Worm (Caenorhabditis elegans) whole organism, L4 larva: ENCODE results near the gene ccm-2.

ENCODE experiments used
- F37D6.2 ChIP-seq: sonication (generic microtip); optimal IDR thresholded peaks from 2 replicates; lab custom pipeline; 2016; ENCODE audit warnings: mild to moderate bottlenecking, missing genetic modification characterization, missing compliant biosample characterization
- F44E2.7 ChIP-seq: fragments of 200-800 bp; sonication (Bioruptor generic); IDR thresholded peaks from 2 replicates; pipeline ENCODE4 v2.1.2; 2022; ENCODE audit warnings: missing genetic modification characterization, missing compliant biosample characterization
- Y105C5A.15 ChIP-seq: fragments of 200-800 bp; sonication (Bioruptor generic); IDR thresholded peaks from 2 replicates; pipeline ENCODE4 v1.3.6; 2022; ENCODE audit warnings: missing genetic modification characterization, missing compliant biosample characterization
- Y75B8A.6 ChIP-seq: fragments of 200-800 bp; sonication (Bioruptor generic); IDR thresholded peaks from 2 replicates; pipeline ENCODE4 v1.3.6; 2022; ENCODE audit warnings: missing genetic modification reagents, missing genetic modification characterization, missing compliant biosample characterization
- ZK337.2 ChIP-seq: fragments of 200-800 bp; sonication (Bioruptor generic); IDR thresholded peaks from 2 replicates; pipeline ENCODE4 v1.3.6; 2022; ENCODE audit warnings: missing genetic modification reagents, missing genetic modification characterization, missing compliant biosample characterization
- ZK546.5 ChIP-seq, 2 experiments: sonication (generic microtip); optimal IDR thresholded peaks; 2 replicates each; lab custom pipeline; 2017; ENCODE audit warnings: missing biosample characterization in 2 of 2, missing genetic modification characterization in 2 of 2
- aha-1 ChIP-seq: fragments of 150-350 bp; peaks from one replicate; lab custom pipeline; 2014; ENCODE audit warnings: missing biosample characterization, missing genetic modification characterization
- ama-1 ChIP-seq: fragments of 150-350 bp; optimal IDR thresholded peaks from 2 replicates; lab custom pipeline; 2014; ENCODE audit warnings: inconsistent platforms, mixed read lengths
- arid-1 ChIP-seq: fragments of 200-800 bp; sonication (Bioruptor generic); conservative IDR thresholded peaks from 2 replicates; pipeline ENCODE4 v1.3.6; 2022; ENCODE audit warnings: missing genetic modification reagents, missing genetic modification characterization, missing compliant biosample characterization
- attf-4 ChIP-seq: sonication (generic microtip); optimal IDR thresholded peaks from 3 replicates; lab custom pipeline; 2017; ENCODE audit warnings: missing biosample characterization, missing genetic modification characterization
- ceh-20 ChIP-seq: fragments of 200-800 bp; sonication (Bioruptor generic); IDR thresholded peaks from 2 replicates; pipeline ENCODE4 v1.3.6; 2022; ENCODE audit warnings: missing genetic modification reagents, missing genetic modification characterization, missing compliant biosample characterization
- ceh-32 ChIP-seq: sonication (generic microtip); optimal IDR thresholded peaks from 2 replicates; lab custom pipeline; 2016; ENCODE audit warnings: mild to moderate bottlenecking, missing genetic modification characterization, missing compliant biosample characterization; ENCODE audit not compliant: poor library complexity
- ctbp-1 ChIP-seq: fragments of 200-800 bp; sonication (Bioruptor generic); IDR thresholded peaks from 2 replicates; pipeline ENCODE4 v1.3.6; 2022; ENCODE audit warnings: missing genetic modification reagents, missing genetic modification characterization, missing compliant biosample characterization
- daf-12 ChIP-seq: fragments of 150-350 bp; optimal IDR thresholded peaks from 2 replicates; lab custom pipeline; 2014; ENCODE audit warnings: missing biosample characterization, missing genetic modification reagents, missing genetic modification characterization
- daf-16 ChIP-seq, 3 experiments: sonication (generic microtip); optimal IDR thresholded peaks; 2 replicates each; lab custom pipeline; 2016 to 2017; ENCODE audit warnings: missing genetic modification characterization in 3 of 3, missing genetic modification reagents in 3 of 3, mild to moderate bottlenecking in 2 of 3, missing compliant biosample characterization in 2 of 3, missing biosample characterization in 1 of 3, moderate library complexity in 1 of 3
- daf-19 ChIP-seq: fragments of 200-800 bp; sonication (Bioruptor generic); conservative IDR thresholded peaks from 2 replicates; pipeline ENCODE4 v1.3.6; 2022; ENCODE audit warnings: missing genetic modification characterization, missing compliant biosample characterization
- daf-8 ChIP-seq: fragments of 200-800 bp; sonication (Bioruptor generic); IDR thresholded peaks from 2 replicates; pipeline ENCODE4 v1.3.6; 2022; ENCODE audit warnings: missing genetic modification characterization, missing compliant biosample characterization
- dmd-9 ChIP-seq: fragments of 200-800 bp; sonication (Bioruptor generic); IDR thresholded peaks from 2 replicates; pipeline ENCODE4 v1.3.6; 2022; ENCODE audit warnings: missing genetic modification reagents, missing genetic modification characterization, missing compliant biosample characterization
- dpl-1 ChIP-seq: fragments of 150-350 bp; optimal IDR thresholded peaks from 2 replicates; lab custom pipeline; 2014; ENCODE audit warnings: missing biosample characterization, missing genetic modification reagents, missing genetic modification characterization
- dve-1 ChIP-seq: sonication (generic microtip); optimal IDR thresholded peaks from 2 replicates; lab custom pipeline; 2017; ENCODE audit warnings: antibody characterized with exemption, mild to moderate bottlenecking, missing genetic modification characterization, missing compliant biosample characterization; ENCODE audit not compliant: insufficient read depth
- egl-43 ChIP-seq: fragments of 200-800 bp; sonication (Bioruptor generic); IDR thresholded peaks from 2 replicates; pipeline ENCODE4 v1.3.6; 2022; ENCODE audit warnings: missing genetic modification reagents, missing genetic modification characterization, missing compliant biosample characterization
- fkh-10 ChIP-seq: fragments of 150-350 bp; optimal IDR thresholded peaks from 2 replicates; lab custom pipeline; 2014; ENCODE audit warnings: missing biosample characterization, missing genetic modification reagents, missing genetic modification characterization
- fos-1 ChIP-seq: fragments of 150-350 bp; optimal IDR thresholded peaks from 2 replicates; lab custom pipeline; 2014; ENCODE audit warnings: missing biosample characterization, missing genetic modification characterization
- hlh-11 ChIP-seq: fragments of 200-800 bp; sonication (Bioruptor generic); optimal IDR thresholded peaks from 2 replicates; lab custom pipeline; 2018; ENCODE audit warnings: mild to moderate bottlenecking, missing genetic modification characterization, missing compliant biosample characterization
- hmg-1.1 ChIP-seq: fragments of 200-800 bp; sonication (Bioruptor generic); IDR thresholded peaks from 2 replicates; pipeline ENCODE4 v1.3.6; 2022; ENCODE audit warnings: missing genetic modification reagents, missing genetic modification characterization, missing compliant biosample characterization
- jun-1 ChIP-seq: fragments of 150-350 bp; optimal IDR thresholded peaks from 2 replicates; lab custom pipeline; 2014; ENCODE audit warnings: missing biosample characterization, missing genetic modification reagents, missing genetic modification characterization
- lim-7 ChIP-seq: fragments of 200-800 bp; sonication (Bioruptor generic); IDR thresholded peaks from 2 replicates; pipeline ENCODE4 v1.3.6; 2022; ENCODE audit warnings: missing genetic modification characterization, missing compliant biosample characterization
- lin-39 ChIP-seq: fragments of 150-350 bp; optimal IDR thresholded peaks from 2 replicates; lab custom pipeline; 2014; ENCODE audit warnings: missing biosample characterization, missing genetic modification reagents, missing genetic modification characterization
- mdt-29 ChIP-seq: fragments of 200-800 bp; sonication (Bioruptor generic); IDR thresholded peaks from 2 replicates; pipeline ENCODE4 v1.3.6; 2022; ENCODE audit warnings: missing genetic modification reagents, missing genetic modification characterization, missing compliant biosample characterization
- mes-2 ChIP-seq: sonication (generic microtip); optimal IDR thresholded peaks from 2 replicates; lab custom pipeline; 2016; ENCODE audit warnings: missing genotype, mild to moderate bottlenecking, missing genetic modification characterization, missing compliant biosample characterization; ENCODE audit not compliant: poor library complexity, severe bottlenecking
- mxl-2 ChIP-seq: fragments of 200-800 bp; sonication (Bioruptor generic); conservative IDR thresholded peaks from 2 replicates; pipeline ENCODE4 v1.3.6; 2022; ENCODE audit warnings: missing genetic modification reagents, missing genetic modification characterization, missing compliant biosample characterization
- nhr-102 ChIP-seq: sonication (generic microtip); optimal IDR thresholded peaks from 2 replicates; lab custom pipeline; 2016; ENCODE audit warnings: mild to moderate bottlenecking, missing genetic modification characterization, moderate library complexity, missing compliant biosample characterization
- nhr-25 ChIP-seq: sonication (generic microtip); optimal IDR thresholded peaks from 2 replicates; lab custom pipeline; 2017; ENCODE audit warnings: missing genetic modification characterization, mild to moderate bottlenecking, missing compliant biosample characterization, antibody characterized with exemption, moderate library complexity, borderline replicate concordance; ENCODE audit not compliant: insufficient read depth
- nhr-41 ChIP-seq: fragments of 200-800 bp; sonication (Bioruptor generic); IDR thresholded peaks from 2 replicates; pipeline ENCODE4 v1.3.6; 2022; ENCODE audit warnings: missing genetic modification reagents, missing genetic modification characterization, missing compliant biosample characterization
- nhr-42 ChIP-seq: fragments of 200-800 bp; sonication (Bioruptor generic); IDR thresholded peaks from 2 replicates; pipeline ENCODE4 v1.3.6; 2022; ENCODE audit warnings: missing genetic modification characterization, missing compliant biosample characterization
- nhr-6 ChIP-seq: fragments of 150-350 bp; optimal IDR thresholded peaks from 2 replicates; lab custom pipeline; 2014; ENCODE audit warnings: missing biosample characterization, missing genetic modification characterization
- pha-4 ChIP-seq, 2 experiments: fragments of 150-350 bp in 1 of 2; fragments of 200-800 bp in 1 of 2; sonication (Bioruptor generic) in 1 of 2; IDR thresholded peaks in 1 of 2; optimal IDR thresholded peaks in 1 of 2; 2 replicates each; pipeline versions ENCODE4 v1.3.6 to Lab custom; 2014 to 2022; ENCODE audit warnings: missing genetic modification characterization in 2 of 2, missing genetic modification reagents in 2 of 2, missing biosample characterization in 1 of 2, missing compliant biosample characterization in 1 of 2
- php-3 ChIP-seq: fragments of 200-800 bp; sonication (Bioruptor generic); IDR thresholded peaks from 2 replicates; pipeline ENCODE4 v1.3.6; 2022; ENCODE audit warnings: missing genetic modification reagents, missing genetic modification characterization, missing compliant biosample characterization
- saeg-2 ChIP-seq: fragments of 200-800 bp; sonication (Bioruptor generic); IDR thresholded peaks from 2 replicates; pipeline ENCODE4 v1.3.6; 2022; ENCODE audit warnings: missing genetic modification reagents, missing genetic modification characterization, missing compliant biosample characterization
- sdz-12 ChIP-seq: fragments of 200-800 bp; sonication (Bioruptor generic); optimal IDR thresholded peaks from 2 replicates; lab custom pipeline; 2018; ENCODE audit warnings: mild to moderate bottlenecking, missing genetic modification characterization, missing compliant biosample characterization
- skn-1 ChIP-seq: fragments of 150-350 bp; optimal IDR thresholded peaks from 2 replicates; lab custom pipeline; 2014; ENCODE audit warnings: missing biosample characterization, missing genetic modification characterization
- snpc-1.2 ChIP-seq: fragments of 200-800 bp; sonication (Bioruptor generic); IDR thresholded peaks from 2 replicates; pipeline ENCODE4 v1.3.6; 2022; ENCODE audit warnings: missing genetic modification reagents, missing genetic modification characterization, missing compliant biosample characterization
- snpc-4 ChIP-seq: fragments of 150-350 bp; optimal IDR thresholded peaks from 2 replicates; lab custom pipeline; 2014; ENCODE audit warnings: missing biosample characterization, missing genetic modification characterization
- unc-39 ChIP-seq: sonication (generic microtip); optimal IDR thresholded peaks from 2 replicates; lab custom pipeline; 2017; ENCODE audit warnings: missing biosample characterization, missing genetic modification characterization
- unc-62 ChIP-seq, 3 experiments: fragments of 150-350 bp in 1 of 3; sonication (generic microtip); optimal IDR thresholded peaks in 2 of 3; peaks in 1 of 3; 1 replicate in 1 of 3; 2 replicates in 2 of 3; lab custom pipeline; 2014 to 2017; ENCODE audit warnings: missing biosample characterization in 3 of 3, missing genetic modification characterization in 3 of 3, missing genetic modification reagents in 3 of 3, missing genotype in 1 of 3
- zfp-3 ChIP-seq: fragments of 200-800 bp; sonication (Bioruptor generic); conservative IDR thresholded peaks from 2 replicates; pipeline ENCODE4 v1.3.6; 2022; ENCODE audit warnings: missing genetic modification reagents, missing genetic modification characterization, missing compliant biosample characterization
- zip-11 ChIP-seq: fragments of 200-800 bp; sonication (Bioruptor generic); IDR thresholded peaks from 2 replicates; pipeline ENCODE4 v1.3.6; 2022; ENCODE audit warnings: missing genetic modification characterization, missing compliant biosample characterization
- zip-2 ChIP-seq: fragments of 150-350 bp; optimal IDR thresholded peaks from 2 replicates; lab custom pipeline; 2014; ENCODE audit warnings: missing biosample characterization, missing genetic modification characterization
- ztf-11 ChIP-seq: fragments of 150-350 bp; optimal IDR thresholded peaks from 2 replicates; lab custom pipeline; 2014; ENCODE audit warnings: missing biosample characterization, missing genetic modification characterization
- ztf-7 ChIP-seq: fragments of 150-350 bp; optimal IDR thresholded peaks from 2 replicates; lab custom pipeline; 2014; ENCODE audit warnings: missing biosample characterization, missing genetic modification characterization

The ccm-2 gene

ce11 chrIV:1857866-1858271 lies 23.4 kb downstream of the ccm-2 start:
- TF ChIP-seq daf-19 (GFP tag; lab: Robert Waterston, UW), result no peak
- TF ChIP-seq nhr-102 (tag; lab: Kevin White, UChicago), result peak; percentile 2
- no peak for TF ChIP-seq ZK337.2 (GFP tag; lab: Robert Waterston, UW)
- no peak for TF ChIP-seq ceh-32
- no peak for TF ChIP-seq snpc-4 (tag; lab: Kevin White, UChicago)
- no peak for TF ChIP-seq zip-11 (GFP tag; lab: Robert Waterston, UW)
- no peak for TF ChIP-seq lim-7 (GFP tag; lab: Robert Waterston, UW)
- TF ChIP-seq ceh-20, result peak; percentile 41; the same call in 1 of the 2 replicates
- no peak for TF ChIP-seq mxl-2 (GFP tag; lab: Robert Waterston, UW)
- peak; percentile 57 for TF ChIP-seq ama-1
- no peak for TF ChIP-seq F44E2.7 (GFP tag; lab: Robert Waterston, UW)
- TF ChIP-seq ztf-11 (tag; lab: Kevin White, UChicago), result no peak
- no peak for TF ChIP-seq daf-12 (tag; lab: Kevin White, UChicago)
- TF ChIP-seq daf-16 (GFP tag; optimal IDR thresholded peaks at IDR 0.05; lab: Kevin White, UChicago), result peak in 1 of 2 experiments; percentile 54
- TF ChIP-seq daf-16 (tag; optimal IDR thresholded peaks at IDR 0.05; lab: Kevin White, UChicago), result peak; percentile 77
- no peak for TF ChIP-seq saeg-2 (GFP tag; lab: Robert Waterston, UW)
- TF ChIP-seq ctbp-1, result peak; percentile 24; the same call in 1 of the 2 replicates
- TF ChIP-seq nhr-6 (tag; lab: Kevin White, UChicago), result peak; percentile 74
- TF ChIP-seq hlh-11 (tag; lab: Kevin White, UChicago), result peak; percentile 93
- no peak for TF ChIP-seq Y105C5A.15 (GFP tag; lab: Robert Waterston, UW)
- peak; percentile 49; the same call in 1 of the 2 replicates for TF ChIP-seq php-3
- TF ChIP-seq arid-1 (GFP tag; lab: Robert Waterston, UW), result no peak
- TF ChIP-seq ZK546.5 (tag; optimal IDR thresholded peaks at IDR 0.05; lab: Kevin White, UChicago), result no peak
- peak; percentile 37 for TF ChIP-seq dpl-1
- peak; percentile 74; the same call in 1 of the 2 replicates for TF ChIP-seq hmg-1.1
- no peak for TF ChIP-seq dmd-9 (GFP tag; lab: Robert Waterston, UW)
- TF ChIP-seq unc-39 (tag; lab: Kevin White, UChicago), result no peak
- peak; percentile 12 for TF ChIP-seq F37D6.2 (tag; lab: Kevin White, UChicago)
- TF ChIP-seq unc-62 (GFP tag; optimal IDR thresholded peaks at IDR 0.05 in 1 of 2; lab: Kevin White, UChicago), result peak in 1 of 2 experiments; percentile 68
- TF ChIP-seq unc-62 (tag; optimal IDR thresholded peaks at IDR 0.05; lab: Kevin White, UChicago), result no peak
- TF ChIP-seq fkh-10, result peak; percentile 56
- peak; percentile 30 for TF ChIP-seq nhr-25 (tag; lab: Kevin White, UChicago)
- TF ChIP-seq skn-1, result no peak
- no peak for TF ChIP-seq attf-4
- no peak for TF ChIP-seq nhr-42 (GFP tag; lab: Robert Waterston, UW)
- peak; percentile 87 for TF ChIP-seq dve-1 (tag; lab: Kevin White, UChicago)
- no peak for TF ChIP-seq lin-39 (tag; lab: Kevin White, UChicago)
- TF ChIP-seq Y75B8A.6 (GFP tag; lab: Robert Waterston, UW), result no peak
- TF ChIP-seq snpc-1.2 (GFP tag; lab: Robert Waterston, UW), result no peak
- TF ChIP-seq jun-1 (tag; lab: Kevin White, UChicago), result no peak
- no peak for TF ChIP-seq egl-43 (GFP tag; lab: Robert Waterston, UW)
- peak; percentile 98 for TF ChIP-seq aha-1 (tag; lab: Kevin White, UChicago)
- TF ChIP-seq mes-2 (tag; lab: Kevin White, UChicago), result peak; percentile 45
- no peak for TF ChIP-seq nhr-41 (GFP tag; lab: Robert Waterston, UW)
- TF ChIP-seq daf-8 (GFP tag; lab: Robert Waterston, UW), result no peak
- TF ChIP-seq zip-2 (tag; lab: Kevin White, UChicago), result peak; percentile 15
- TF ChIP-seq pha-4 (GFP tag; IDR thresholded peaks at IDR 0.05; lab: Robert Waterston, UW), result peak; percentile 73
- TF ChIP-seq pha-4 (tag; optimal IDR thresholded peaks at IDR 0.05; lab: Kevin White, UChicago), result no peak
- no peak for TF ChIP-seq ztf-7 (tag; lab: Kevin White, UChicago)
- TF ChIP-seq fos-1 (tag; lab: Kevin White, UChicago), result no peak
- TF ChIP-seq mdt-29 (GFP tag; lab: Robert Waterston, UW), result no peak
- TF ChIP-seq zfp-3 (GFP tag; lab: Robert Waterston, UW), result 0 out of 2 replicates have a peak, but pooled peaks have one; percentile 52
- TF ChIP-seq sdz-12 (GFP tag; lab: Kevin White, UChicago), result no peak
